Worm (Caenorhabditis elegans): Measurements from ENCODE around the gene C44B12.6.

C44B12.6 gene

DNA sequence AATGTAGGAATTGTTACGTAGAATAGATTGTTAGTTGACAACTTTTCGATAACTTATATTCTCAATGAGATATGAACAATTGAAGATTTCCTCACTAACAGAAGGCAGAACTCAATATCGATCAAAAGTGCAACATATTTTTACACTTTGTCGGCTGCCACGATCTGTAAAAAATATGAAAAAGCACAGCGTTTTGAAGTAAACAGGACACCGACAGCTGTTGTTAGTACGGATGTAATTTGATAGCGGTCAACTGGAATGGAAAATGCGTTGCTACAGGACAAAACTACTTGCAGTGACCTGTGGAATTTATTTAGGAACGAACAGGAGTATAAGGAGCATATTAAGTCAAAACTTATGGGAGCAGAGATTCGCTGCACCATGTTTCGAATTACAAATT is 30.6 kb downstream of the C44B12.6 start (continued):
- TF ChIP-seq fos-1 (tag; optimal IDR thresholded peaks at IDR 0.05), result no peak
- TF ChIP-seq jun-1 (tag; optimal IDR thresholded peaks at IDR 0.05), result no peak
- no peak for TF ChIP-seq skn-1 (tag; optimal IDR thresholded peaks at IDR 0.05)
- no peak for TF ChIP-seq ces-1 (GFP tag; optimal IDR thresholded peaks at IDR 0.05)
- TF ChIP-seq unc-130 (tag; optimal IDR thresholded peaks at IDR 0.05), result no peak
- no peak for TF ChIP-seq snu-23 (GFP tag; optimal IDR thresholded peaks at IDR 0.05)
- no peak for TF ChIP-seq F16B12.6 (tag; optimal IDR thresholded peaks at IDR 0.05)
- no peak for TF ChIP-seq unc-62 (GFP tag; optimal IDR thresholded peaks at IDR 0.05)
- no peak for TF ChIP-seq snpc-4 (tag; optimal IDR thresholded peaks at IDR 0.05)
- TF ChIP-seq pag-3 (tag; optimal IDR thresholded peaks at IDR 0.05; ENCODE audit: borderline replicate concordance, insufficient read depth), result peak; percentile 31
- TF ChIP-seq nhr-28 (tag; optimal IDR thresholded peaks at IDR 0.05), result no peak
- no peak for TF ChIP-seq C04F5.9 (tag; optimal IDR thresholded peaks at IDR 0.05)
- no peak for TF ChIP-seq nhr-90 (tag; optimal IDR thresholded peaks at IDR 0.05; ENCODE audit: poor library complexity)
- no peak for TF ChIP-seq nhr-19 (GFP tag; conservative IDR thresholded peaks at IDR 0.05)
- TF ChIP-seq aha-1 (tag; optimal IDR thresholded peaks at IDR 0.05), result no peak

ce11 chrIV:1105104-1105503 is 31.5 kb downstream of the C44B12.6 start:
- peak; percentile 77 for TF ChIP-seq rnt-1 (tag; optimal IDR thresholded peaks at IDR 0.05)
- no peak for TF ChIP-seq grh-1 (GFP tag; IDR thresholded peaks at IDR 0.05)
- no peak for TF ChIP-seq dpl-1 (GFP tag; optimal IDR thresholded peaks at IDR 0.05)
- no peak for TF ChIP-seq Y116A8C.19 (tag; optimal IDR thresholded peaks at IDR 0.05; ENCODE audit: borderline replicate concordance)
- TF ChIP-seq hlh-17 (GFP tag; optimal IDR thresholded peaks at IDR 0.05; ENCODE audit: borderline replicate concordance), result no peak
- no peak for TF ChIP-seq dsc-1 (tag; optimal IDR thresholded peaks at IDR 0.05)
- TF ChIP-seq aly-2 (tag; optimal IDR thresholded peaks at IDR 0.05), result no peak
- no peak for TF ChIP-seq C34B4.2 (tag; optimal IDR thresholded peaks at IDR 0.05)
- peak; percentile 76 for TF ChIP-seq nhr-71 (tag; optimal IDR thresholded peaks at IDR 0.05)
- TF ChIP-seq fkh-4 (tag; optimal IDR thresholded peaks at IDR 0.05; ENCODE audit: borderline replicate concordance), result no peak
- peak; percentile 16 to 32 for TF ChIP-seq lsy-2 (tag; optimal IDR thresholded peaks at IDR 0.05)
- TF ChIP-seq nhr-20 (tag; optimal IDR thresholded peaks at IDR 0.05), result no peak
- TF ChIP-seq nhr-19 (GFP tag; conservative IDR thresholded peaks at IDR 0.05), result peak; percentile 38
- no peak for TF ChIP-seq lin-35 (GFP tag; optimal IDR thresholded peaks at IDR 0.05)
- TF ChIP-seq sup-37 (GFP tag; optimal IDR thresholded peaks at IDR 0.05), result no peak
- peak; percentile 27 for TF ChIP-seq unc-130 (tag; optimal IDR thresholded peaks at IDR 0.05)
- TF ChIP-seq snpc-4 (tag; optimal IDR thresholded peaks at IDR 0.05), result no peak
- TF ChIP-seq snu-23 (GFP tag; optimal IDR thresholded peaks at IDR 0.05), result peak; percentile 36
- TF ChIP-seq nhr-84 (tag; optimal IDR thresholded peaks at IDR 0.05), result no peak
- no peak for TF ChIP-seq lin-13 (GFP tag; optimal IDR thresholded peaks at IDR 0.05)
- no peak for TF ChIP-seq hlh-4 (tag; optimal IDR thresholded peaks at IDR 0.05)
- TF ChIP-seq jun-1 (tag; optimal IDR thresholded peaks at IDR 0.05), result no peak
- no peak for TF ChIP-seq unc-98 (GFP tag; IDR thresholded peaks at IDR 0.05)
- TF ChIP-seq unc-86 (tag; optimal IDR thresholded peaks at IDR 0.05), result no peak
- no peak for TF ChIP-seq nhr-47 (tag; optimal IDR thresholded peaks at IDR 0.05)
- no peak for TF ChIP-seq nhr-90 (tag; optimal IDR thresholded peaks at IDR 0.05; ENCODE audit: poor library complexity)
- TF ChIP-seq lin-14 (GFP tag; optimal IDR thresholded peaks at IDR 0.05), result no peak
- TF ChIP-seq pag-3 (tag; optimal IDR thresholded peaks at IDR 0.05; ENCODE audit: borderline replicate concordance, insufficient read depth), result no peak
- no peak for TF ChIP-seq ztf-11 (tag; optimal IDR thresholded peaks at IDR 0.05)

DNA sequence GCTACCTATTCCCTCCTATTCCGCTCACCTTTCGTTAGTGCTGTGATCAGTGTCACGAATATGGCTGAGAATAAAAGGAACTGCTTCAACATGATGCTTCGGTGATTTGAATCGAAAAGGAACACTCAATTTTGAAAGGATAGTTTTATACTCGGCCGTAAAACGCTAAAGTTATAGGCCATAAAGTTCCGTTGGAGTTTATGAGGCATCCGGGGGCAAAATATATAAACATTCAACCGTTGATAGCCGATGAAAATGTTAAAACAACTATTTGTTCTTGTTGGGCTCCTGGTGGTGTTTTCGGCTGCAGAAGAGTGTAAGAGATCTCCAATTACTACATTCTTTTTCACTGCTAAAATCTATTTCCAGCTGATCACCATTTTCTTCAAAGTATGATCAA is 32.0 kb downstream of the C44B12.6 start, which contains the start of the genes C44B12.9 and C44B12.3:
TSS of gene C44B12.9 (minus strand) at position 101 of the 400 bp plus-strand sequence.
TSS of gene C44B12.3 (plus strand) at position 249 of the 400 bp plus-strand sequence.
- TF ChIP-seq vab-15 (tag; optimal IDR thresholded peaks at IDR 0.05), result no peak
- TF ChIP-seq sptf-1 (tag; optimal IDR thresholded peaks at IDR 0.05), result no peak
- TF ChIP-seq dpl-1 (GFP tag; optimal IDR thresholded peaks at IDR 0.05), result no peak
- no peak for TF ChIP-seq pax-3 (tag; optimal IDR thresholded peaks at IDR 0.05)
- TF ChIP-seq nhr-11 (tag; optimal IDR thresholded peaks at IDR 0.05), result no peak
- TF ChIP-seq sox-4 (tag; optimal IDR thresholded peaks at IDR 0.05), result no peak
- no peak for TF ChIP-seq unc-30 (tag; optimal IDR thresholded peaks at IDR 0.05)
- TF ChIP-seq ets-5 (GFP tag; IDR thresholded peaks at IDR 0.05), result no peak
- TF ChIP-seq nhr-71 (tag; optimal IDR thresholded peaks at IDR 0.05), result no peak
- TF ChIP-seq xbp-1 (tag; optimal IDR thresholded peaks at IDR 0.05), result no peak
- no peak for TF ChIP-seq unc-98 (GFP tag; IDR thresholded peaks at IDR 0.05)
- no peak for TF ChIP-seq nhr-12 (tag; optimal IDR thresholded peaks at IDR 0.05)
- no peak for TF ChIP-seq pag-3 (tag; optimal IDR thresholded peaks at IDR 0.05; ENCODE audit: borderline replicate concordance, insufficient read depth)
- no peak for TF ChIP-seq swsn-7 (tag; optimal IDR thresholded peaks at IDR 0.05)
- TF ChIP-seq nhr-77 (tag; optimal IDR thresholded peaks at IDR 0.05), result no peak
- TF ChIP-seq lin-13 (GFP tag; optimal IDR thresholded peaks at IDR 0.05), result no peak
- TF ChIP-seq unc-86 (tag; optimal IDR thresholded peaks at IDR 0.05), result no peak
- TF ChIP-seq ces-1 (GFP tag; optimal IDR thresholded peaks at IDR 0.05), result no peak
- no peak for TF ChIP-seq lir-3 (tag; optimal IDR thresholded peaks at IDR 0.05; ENCODE audit: poor library complexity)
- TF ChIP-seq jun-1 (tag; optimal IDR thresholded peaks at IDR 0.05), result no peak

Measured in whole organism, L1 larva.